Fruit fly (Drosophila melanogaster): ENCODE results near the gene CG3349.

DNA sequence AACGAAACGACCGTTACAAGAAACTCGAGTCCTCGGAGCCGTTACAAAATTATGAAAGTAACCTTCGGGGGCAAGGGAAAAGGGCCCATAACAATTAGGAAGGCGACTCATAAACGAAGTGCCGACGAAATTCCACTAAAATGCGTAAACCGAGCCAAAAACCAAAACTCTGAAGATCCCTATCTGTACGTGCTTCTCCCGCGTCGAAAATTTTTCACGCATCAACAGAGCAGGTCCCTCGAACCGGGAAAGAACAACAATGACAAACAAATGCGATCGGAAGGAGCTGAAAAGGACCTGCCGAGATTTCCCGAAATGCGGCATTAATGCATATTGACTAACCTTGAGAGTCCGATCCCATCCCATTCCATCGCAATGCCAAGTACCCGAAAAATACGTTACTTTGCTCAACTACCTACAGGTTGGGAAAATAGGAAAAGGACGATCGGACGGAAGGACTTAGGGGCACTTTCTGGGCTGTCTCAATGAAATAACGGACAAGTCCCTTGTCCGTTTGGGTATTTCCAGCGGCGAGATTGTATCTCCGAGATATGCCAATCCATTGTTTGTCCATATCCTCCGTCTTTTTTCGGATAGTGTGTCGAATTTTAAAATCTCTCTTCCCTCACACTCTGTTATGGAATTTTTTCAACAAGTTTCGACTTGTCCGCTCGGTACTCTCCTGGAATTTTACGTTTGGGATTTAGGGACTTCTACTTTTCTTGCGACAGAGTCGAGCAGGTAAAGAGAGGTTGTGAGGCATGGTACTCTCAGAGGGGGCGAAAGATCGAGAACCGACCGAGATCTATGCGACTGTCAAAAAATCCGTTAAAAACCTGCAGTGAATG, 11.5 kb upstream of the CG3349 start:
- TF ChIP-seq HLH106 (tag; optimal IDR thresholded peaks at IDR 0.05): no peak
- no peak for TF ChIP-seq rgr (GFP tag; optimal IDR thresholded peaks at IDR 0.05)
- no peak for TF ChIP-seq fru (GFP tag; optimal IDR thresholded peaks at IDR 0.05)
- TF ChIP-seq lola (GFP tag; optimal IDR thresholded peaks at IDR 0.05): no peak
- no peak for TF ChIP-seq Hr78 (GFP tag; optimal IDR thresholded peaks at IDR 0.05)
- no peak for TF ChIP-seq psq (GFP tag; optimal IDR thresholded peaks at IDR 0.05)
